Fruit fly (Drosophila melanogaster) whole organism, embryonic: ENCODE data around the gene Cpr76Bb.

Experiments
- Atf-2 ChIP-seq: fragments of 200-800 bp; sonication (Bioruptor generic); optimal IDR thresholded peaks from 2 replicates; lab custom pipeline; 2016; ENCODE audit warnings: missing biosample characterization, missing genetic modification characterization
- CG10209 ChIP-seq: fragments of 200-800 bp; sonication (Bioruptor generic); optimal IDR thresholded peaks from 3 replicates; lab custom pipeline; 2017; ENCODE audit warnings: missing biosample characterization, mild to moderate bottlenecking, missing genetic modification characterization, missing genetic modification reagents
- CG10959 ChIP-seq: fragments of 200-800 bp; sonication (Bioruptor generic); IDR thresholded peaks from 2 replicates; pipeline ENCODE4 v1.3.6; 2022; ENCODE audit warnings: missing biosample characterization, missing genetic modification characterization
- CG12744 ChIP-seq: fragments of 200-800 bp; sonication (Bioruptor generic); optimal IDR thresholded peaks from 2 replicates; lab custom pipeline; 2016; ENCODE audit warnings: missing biosample characterization, missing genetic modification characterization
- CG14014 ChIP-seq: fragments of 200-800 bp; sonication (Bioruptor generic); IDR thresholded peaks from 2 replicates; pipeline ENCODE4 v1.3.6; 2022; ENCODE audit warnings: missing biosample characterization, missing genetic modification characterization
- CG30431 ChIP-seq: fragments of 200-800 bp; sonication (Bioruptor generic); optimal IDR thresholded peaks from 2 replicates; lab custom pipeline; 2017; ENCODE audit warnings: missing biosample characterization, missing genetic modification characterization
- CG42726 ChIP-seq: fragments of 200-800 bp; sonication (Bioruptor generic); IDR thresholded peaks from 2 replicates; pipeline ENCODE4 v1.3.6; 2022; ENCODE audit warnings: missing biosample characterization, missing genetic modification characterization; ENCODE audit not compliant: partially characterized antibody
- CG4617 ChIP-seq: fragments of 200-800 bp; sonication (Bioruptor generic); optimal IDR thresholded peaks from 3 replicates; lab custom pipeline; 2016; ENCODE audit warnings: missing biosample characterization, missing genetic modification characterization, borderline replicate concordance
- CG5245 ChIP-seq: fragments of 200-800 bp; sonication (Bioruptor generic); optimal IDR thresholded peaks from 3 replicates; lab custom pipeline; 2016; ENCODE audit warnings: missing biosample characterization, missing genetic modification characterization
- CG6813 ChIP-seq: fragments of 200-800 bp; sonication (Bioruptor generic); optimal IDR thresholded peaks from 2 replicates; lab custom pipeline; 2017; ENCODE audit warnings: missing biosample characterization, missing genetic modification characterization, mild to moderate bottlenecking, moderate library complexity, missing genetic modification reagents
- CG7786 ChIP-seq: fragments of 200-800 bp; sonication (Bioruptor generic); optimal IDR thresholded peaks from 2 replicates; lab custom pipeline; 2016; ENCODE audit warnings: missing biosample characterization, missing genetic modification characterization
- CG7928 ChIP-seq: fragments of 200-800 bp; sonication (Bioruptor generic); optimal IDR thresholded peaks from 2 replicates; lab custom pipeline; 2017; ENCODE audit warnings: missing biosample characterization, mild to moderate bottlenecking, missing genetic modification characterization
- CG8924 ChIP-seq: fragments of 200-800 bp; optimal IDR thresholded peaks from 3 replicates; lab custom pipeline; 2019; ENCODE audit warnings: missing biosample characterization, mild to moderate bottlenecking, missing genetic modification characterization, moderate library complexity
- Chrac-16 ChIP-seq: fragments of 200-800 bp; sonication (Bioruptor generic); optimal IDR thresholded peaks from 3 replicates; lab custom pipeline; 2016; ENCODE audit warnings: missing biosample characterization, missing genetic modification characterization
- Dad ChIP-seq: fragments of 200-800 bp; sonication (Bioruptor generic); optimal IDR thresholded peaks from 3 replicates; lab custom pipeline; 2016; ENCODE audit warnings: missing biosample characterization, missing genetic modification characterization
- Deaf1 ChIP-seq: fragments of 200-800 bp; optimal IDR thresholded peaks from 3 replicates; lab custom pipeline; 2019; ENCODE audit warnings: missing biosample characterization, mild to moderate bottlenecking, missing genetic modification characterization, moderate library complexity
- Dref ChIP-seq: fragments of 200-800 bp; sonication (Bioruptor generic); IDR thresholded peaks from 2 replicates; pipeline ENCODE4 v1.3.6; 2022; ENCODE audit warnings: missing biosample characterization, missing genetic modification characterization
- E2f2 ChIP-seq: fragments of 200-800 bp; sonication (Bioruptor generic); IDR thresholded peaks from 2 replicates; pipeline ENCODE4 v1.3.6; 2022; ENCODE audit warnings: missing biosample characterization, missing genetic modification characterization
- H15 ChIP-seq: fragments of 200-800 bp; sonication (Bioruptor generic); IDR thresholded peaks from 3 replicates; pipeline ENCODE4 v1.3.6; 2022; ENCODE audit warnings: missing biosample characterization, missing genetic modification characterization
- HLH3B ChIP-seq: fragments of 200-800 bp; sonication (Bioruptor generic); IDR thresholded peaks from 2 replicates; pipeline ENCODE4 v1.3.6; 2022; ENCODE audit warnings: missing biosample characterization, missing genetic modification characterization
- HLH4C ChIP-seq: fragments of 200-800 bp; sonication (Bioruptor generic); IDR thresholded peaks from 3 replicates; pipeline ENCODE4 v1.3.6; 2022; ENCODE audit warnings: missing biosample characterization, missing genetic modification characterization; ENCODE audit not compliant: partially characterized antibody
- Hmx ChIP-seq: fragments of 200-800 bp; sonication (Bioruptor generic); optimal IDR thresholded peaks from 2 replicates; lab custom pipeline; 2016; ENCODE audit warnings: missing biosample characterization, missing genetic modification characterization
- Hr3 ChIP-seq: fragments of 200-800 bp; sonication (Bioruptor generic); optimal IDR thresholded peaks from 3 replicates; lab custom pipeline; 2016; ENCODE audit warnings: missing biosample characterization, missing genetic modification characterization
- Hr51 ChIP-seq, 2 experiments: fragments of 200-800 bp; sonication (Bioruptor generic); optimal IDR thresholded peaks; 2 replicates in 1 of 2; 3 replicates in 1 of 2; lab custom pipeline; 2016 to 2018; ENCODE audit warnings: missing biosample characterization in 2 of 2, missing genetic modification characterization in 2 of 2, mild to moderate bottlenecking in 1 of 2, moderate library complexity in 1 of 2
- Spps ChIP-seq: fragments of 200-800 bp; sonication (Bioruptor generic); optimal IDR thresholded peaks from 2 replicates; lab custom pipeline; 2018; ENCODE audit warnings: missing biosample characterization, mild to moderate bottlenecking, missing genetic modification characterization
- Stat92E ChIP-seq, 3 experiments: fragments of >200 bp in 2 of 3; fragments of 200-800 bp in 1 of 3; sonication (Bioruptor generic) in 1 of 3; optimal IDR thresholded peaks; 2 replicates each; lab custom pipeline; 2017 to 2019; ENCODE audit warnings: missing biosample characterization in 3 of 3, missing genetic modification characterization in 3 of 3, mild to moderate bottlenecking in 1 of 3, moderate library complexity in 1 of 3
- TFAM ChIP-seq: fragments of 200-800 bp; sonication (Bioruptor generic); optimal IDR thresholded peaks from 2 replicates; lab custom pipeline; 2017; ENCODE audit warnings: missing biosample characterization, missing genetic modification characterization, inconsistent platforms
- ase ChIP-seq: fragments of 200-800 bp; sonication (Bioruptor generic); IDR thresholded peaks from 3 replicates; pipeline ENCODE4 v1.3.6; 2022; ENCODE audit warnings: missing biosample characterization, missing genetic modification characterization
- ash1 ChIP-seq: fragments of 200-800 bp; sonication (Bioruptor generic); optimal IDR thresholded peaks from 2 replicates; lab custom pipeline; 2018; ENCODE audit warnings: missing biosample characterization, mild to moderate bottlenecking, missing genetic modification characterization
- az2 ChIP-seq: fragments of 200-800 bp; sonication (Bioruptor generic); optimal IDR thresholded peaks from 3 replicates; lab custom pipeline; 2016; ENCODE audit warnings: missing biosample characterization, missing genetic modification characterization
- chn ChIP-seq: fragments of 200-800 bp; sonication (Bioruptor generic); optimal IDR thresholded peaks from 2 replicates; lab custom pipeline; 2016; ENCODE audit warnings: missing biosample characterization, missing genetic modification characterization
- crp ChIP-seq, 2 experiments: fragments of 200-800 bp; sonication (Bioruptor generic); optimal IDR thresholded peaks; 2 replicates in 1 of 2; 3 replicates in 1 of 2; lab custom pipeline; 2017; ENCODE audit warnings: missing biosample characterization in 2 of 2, missing genetic modification characterization in 2 of 2, mild to moderate bottlenecking in 1 of 2, moderate library complexity in 1 of 2
- da ChIP-seq: fragments of 200-800 bp; sonication (Bioruptor generic); optimal IDR thresholded peaks from 2 replicates; lab custom pipeline; 2016; ENCODE audit warnings: missing biosample characterization, missing genetic modification characterization
- danr ChIP-seq: fragments of 200-800 bp; sonication (Bioruptor generic); IDR thresholded peaks from 2 replicates; pipeline ENCODE4 v1.3.6; 2022; ENCODE audit warnings: missing biosample characterization, missing genetic modification characterization
- emc ChIP-seq: fragments of 200-800 bp; sonication (Bioruptor generic); optimal IDR thresholded peaks from 2 replicates; lab custom pipeline; 2016; ENCODE audit warnings: missing biosample characterization, missing genetic modification characterization
- gsb ChIP-seq: fragments of 200-800 bp; sonication (Bioruptor generic); IDR thresholded peaks from 2 replicates; pipeline ENCODE4 v1.3.6; 2022; ENCODE audit warnings: missing biosample characterization, missing genetic modification characterization
- hbn ChIP-seq: fragments of 200-800 bp; sonication (Bioruptor generic); IDR thresholded peaks from 2 replicates; pipeline ENCODE4 v1.3.6; 2022; ENCODE audit warnings: missing biosample characterization, missing genetic modification characterization; ENCODE audit not compliant: partially characterized antibody
- kah ChIP-seq: fragments of 200-800 bp; sonication (Bioruptor generic); optimal IDR thresholded peaks from 2 replicates; lab custom pipeline; 2018; ENCODE audit warnings: missing biosample characterization, mild to moderate bottlenecking, missing genetic modification characterization
- mam ChIP-seq: fragments of 200-800 bp; sonication (Bioruptor generic); optimal IDR thresholded peaks from 3 replicates; lab custom pipeline; 2016; ENCODE audit warnings: missing biosample characterization, missing genetic modification characterization
- nau ChIP-seq: fragments of 200-800 bp; sonication (Bioruptor generic); optimal IDR thresholded peaks from 3 replicates; lab custom pipeline; 2017; ENCODE audit warnings: missing biosample characterization, mild to moderate bottlenecking, missing genetic modification characterization, missing genetic modification reagents
- nerfin-2 ChIP-seq: fragments of 200-800 bp; sonication (Bioruptor generic); IDR thresholded peaks from 2 replicates; pipeline ENCODE4 v1.3.6; 2022; ENCODE audit warnings: missing biosample characterization, missing genetic modification characterization; ENCODE audit not compliant: partially characterized antibody
- p53 ChIP-seq: fragments of 200-800 bp; sonication (Bioruptor generic); optimal IDR thresholded peaks from 2 replicates; lab custom pipeline; 2016; ENCODE audit warnings: missing biosample characterization, missing genetic modification characterization
- phol ChIP-seq: fragments of 200-800 bp; sonication (Bioruptor generic); optimal IDR thresholded peaks from 3 replicates; lab custom pipeline; 2018; ENCODE audit warnings: missing biosample characterization, mild to moderate bottlenecking, missing genetic modification characterization, moderate library complexity
- pros ChIP-seq: fragments of 200-800 bp; sonication (Bioruptor generic); optimal IDR thresholded peaks from 3 replicates; lab custom pipeline; 2019; ENCODE audit warnings: missing biosample characterization, mild to moderate bottlenecking, missing genetic modification characterization, moderate library complexity
- ranshi ChIP-seq: fragments of 200-800 bp; sonication (Bioruptor generic); IDR thresholded peaks from 2 replicates; pipeline ENCODE4 v1.3.6; 2022; ENCODE audit warnings: missing biosample characterization, missing genetic modification characterization
- sima ChIP-seq: fragments of 200-800 bp; sonication (Bioruptor generic); optimal IDR thresholded peaks from 2 replicates; lab custom pipeline; 2016; ENCODE audit warnings: missing biosample characterization, missing genetic modification characterization
- sna ChIP-seq: fragments of 200-800 bp; sonication (Bioruptor generic); IDR thresholded peaks from 2 replicates; pipeline ENCODE4 v1.3.6; 2022; ENCODE audit warnings: missing biosample characterization, missing genetic modification characterization; ENCODE audit not compliant: partially characterized antibody
- sr ChIP-seq: fragments of 200-800 bp; sonication (Bioruptor generic); IDR thresholded peaks from 3 replicates; pipeline ENCODE4 v1.3.6; 2022; ENCODE audit warnings: missing biosample characterization, missing genetic modification characterization
- tio ChIP-seq: fragments of 200-800 bp; sonication (Bioruptor generic); optimal IDR thresholded peaks from 2 replicates; lab custom pipeline; 2017; ENCODE audit warnings: missing biosample characterization, missing genetic modification characterization, inconsistent platforms
- usp ChIP-seq: fragments of >200 bp; optimal IDR thresholded peaks from 2 replicates; lab custom pipeline; 2017; ENCODE audit warnings: missing biosample characterization, missing genetic modification characterization

Gene Cpr76Bb

dm6 chr3L:19552136-19552773, 32.8 kb downstream of the Cpr76Bb start, which contains the start of the genes Ltn1 and CG9300 (continued):
- TF ChIP-seq CG6813 (no peak), CG30431 (GFP tag; lab: Kevin White, UChicago) (no peak), E2f2 (GFP tag; lab: Robert Waterston, UW) (peak; percentile 67), ase (GFP tag; lab: Robert Waterston, UW) (no peak), ash1 (GFP tag; lab: Kevin White, UChicago) (no peak), nau (GFP tag; lab: Kevin White, UChicago) (no peak), p53 (GFP tag; lab: Kevin White, UChicago) (peak; percentile 44), sr (GFP tag; lab: Robert Waterston, UW) (no peak), nerfin-2 (GFP tag; lab: Robert Waterston, UW) (no peak), tio (no peak), CG10959 (GFP tag; lab: Robert Waterston, UW) (no peak), TFAM (GFP tag; lab: Kevin White, UChicago) (no peak), mam (GFP tag; lab: Kevin White, UChicago) (no peak), Hr51 (GFP tag; optimal IDR thresholded peaks at IDR 0.05; lab: Kevin White, UChicago) (peak in 1 of 2 experiments; percentile 3), HLH3B (GFP tag; lab: Robert Waterston, UW) (no peak), hbn (no peak), Hmx (GFP tag; lab: Kevin White, UChicago) (no peak), sima (GFP tag; lab: Kevin White, UChicago) (no peak), danr (GFP tag; lab: Robert Waterston, UW) (no peak), Spps (tag; lab: Kevin White, UChicago) (no peak), CG7928 (no peak), CG12744 (no peak), Chrac-16 (GFP tag; lab: Kevin White, UChicago) (no peak), CG14014 (no peak), emc (no peak), Atf-2 (no peak), crp (GFP tag; optimal IDR thresholded peaks at IDR 0.05; lab: Kevin White, UChicago) (peak in 1 of 2 experiments; percentile 17), Deaf1 (tag; lab: Kevin White, UChicago) (no peak), HLH4C (peak; percentile 43; the same call in 1 of the 3 replicates), Stat92E (GFP tag; optimal IDR thresholded peaks at IDR 0.05; lab: Kevin White, UChicago) (no peak), sna (GFP tag; lab: Robert Waterston, UW) (peak; percentile 57; the same call in 1 of the 2 replicates), CG7786 (GFP tag; lab: Kevin White, UChicago) (peak; percentile 1), az2 (no peak), Dref (GFP tag; lab: Robert Waterston, UW) (peak; percentile 65), chn (GFP tag; lab: Kevin White, UChicago) (no peak), CG8924 (no peak), ranshi (GFP tag; lab: Robert Waterston, UW) (peak; percentile 44), kah (peak; percentile 59), CG5245 (GFP tag; lab: Kevin White, UChicago) (no peak), Hr3 (no peak), H15 (GFP tag; lab: Robert Waterston, UW) (no peak), gsb (GFP tag; lab: Robert Waterston, UW) (no peak), usp (GFP tag; lab: Kevin White, UChicago) (no peak), CG42726 (GFP tag; lab: Robert Waterston, UW) (peak; percentile 51; the same call in 1 of the 2 replicates), Dad (GFP tag; lab: Kevin White, UChicago) (peak; percentile 40), phol (tag; lab: Kevin White, UChicago) (peak; percentile 53), pros (no peak), CG10209 (GFP tag; lab: Kevin White, UChicago) (no peak), da (GFP tag; lab: Kevin White, UChicago) (peak; percentile 22), CG4617 (peak; percentile 93)
